Fruit fly (Drosophila melanogaster): ENCODE measurements around the gene Prp3.

The Prp3 gene

dm6 chr3L:19902560-19903399 lies 7.3 kb upstream of the Prp3 start (continued):
- peak; percentile 89 for TF ChIP-seq CG9139 (GFP tag; optimal IDR thresholded peaks at IDR 0.05)
- peak; percentile 99 for TF ChIP-seq cyc (GFP tag; optimal IDR thresholded peaks at IDR 0.05)
- peak; percentile 95 for TF ChIP-seq spab (GFP tag; optimal IDR thresholded peaks at IDR 0.05)
- TF ChIP-seq Sox102F (GFP tag; optimal IDR thresholded peaks at IDR 0.05): peak; percentile 99
- TF ChIP-seq Lpt (GFP tag; optimal IDR thresholded peaks at IDR 0.05): peak; percentile 96
- peak; percentile 100 for TF ChIP-seq svp (GFP tag)
- TF ChIP-seq CG34406 (GFP tag; optimal IDR thresholded peaks at IDR 0.05): peak; percentile 98
- TF ChIP-seq CG11762 (GFP tag; optimal IDR thresholded peaks at IDR 0.05; ENCODE audit: insufficient read depth): peak; percentile 91
- TF ChIP-seq CG11902 (GFP tag; optimal IDR thresholded peaks at IDR 0.05): peak; percentile 95
- peak; percentile 98 for TF ChIP-seq Smox (GFP tag; optimal IDR thresholded peaks at IDR 0.05)
- peak; percentile 100 for TF ChIP-seq Eip78C (GFP tag)
- peak; percentile 98 for TF ChIP-seq Sox15 (GFP tag; optimal IDR thresholded peaks at IDR 0.05)
- peak; percentile 98 for TF ChIP-seq CG1621 (tag; optimal IDR thresholded peaks at IDR 0.05)
- peak; percentile 99 for TF ChIP-seq Hr39 (GFP tag; optimal IDR thresholded peaks at IDR 0.05)
- peak; percentile 98 for TF ChIP-seq net (GFP tag; optimal IDR thresholded peaks at IDR 0.05)
- peak; percentile 96 for TF ChIP-seq CG7368 (GFP tag; optimal IDR thresholded peaks at IDR 0.05)
- TF ChIP-seq Met (GFP tag; optimal IDR thresholded peaks at IDR 0.05): peak; percentile 99
- TF ChIP-seq esn (GFP tag; optimal IDR thresholded peaks at IDR 0.05): peak; percentile 99
- peak; percentile 98 for TF ChIP-seq Ets96B (tag; optimal IDR thresholded peaks at IDR 0.05)
- TF ChIP-seq CG31627 (GFP tag; optimal IDR thresholded peaks at IDR 0.05): peak; percentile 99
- TF ChIP-seq CG4318 (GFP tag; optimal IDR thresholded peaks at IDR 0.05): peak; percentile 94
- peak; percentile 96 for TF ChIP-seq CG16779 (tag; optimal IDR thresholded peaks at IDR 0.05)
- TF ChIP-seq CG32006 (GFP tag; optimal IDR thresholded peaks at IDR 0.05): peak; percentile 98

dm6 chr3L:19903400-19903846 lies 6.7 kb upstream of the Prp3 start:
- TF ChIP-seq vri (GFP tag; optimal IDR thresholded peaks at IDR 0.05) (peak; percentile 47), achi (GFP tag; optimal IDR thresholded peaks at IDR 0.05) (no peak)

dm6 chr3L:19904411-19905135 lies 5.5 kb upstream of the Prp3 start:
- TF ChIP-seq dsx (GFP tag; optimal IDR thresholded peaks at IDR 0.05; ENCODE audit: poor library complexity, severe bottlenecking) (peak; percentile 2), Sox14 (GFP tag; optimal IDR thresholded peaks at IDR 0.05) (no peak), ss (GFP tag; optimal IDR thresholded peaks at IDR 0.05) (peak; percentile 19 to 29), CG8119 (GFP tag; IDR thresholded peaks at IDR 0.05) (peak; percentile 45; the same call in 1 of the 3 replicates), fkh (GFP tag; optimal IDR thresholded peaks at IDR 0.05) (peak; percentile 20), CG16779 (tag; optimal IDR thresholded peaks at IDR 0.05) (peak; percentile 1), dac (GFP tag; optimal IDR thresholded peaks at IDR 0.05) (no peak), Eip78C (GFP tag) (peak; percentile 14)

- TF ChIP-seq CG11902 (GFP tag; optimal IDR thresholded peaks at IDR 0.05) (no peak), vri (GFP tag; optimal IDR thresholded peaks at IDR 0.05) (no peak), CG6808 (GFP tag; optimal IDR thresholded peaks at IDR 0.05) (no peak), fd85E (GFP tag; optimal IDR thresholded peaks at IDR 0.05) (no peak), acj6 (GFP tag; optimal IDR thresholded peaks at IDR 0.05) (peak; percentile 57), CG8319 (GFP tag; optimal IDR thresholded peaks at IDR 0.05) (no peak), Ets21C (GFP tag; optimal IDR thresholded peaks at IDR 0.05) (no peak), CG11762 (GFP tag; optimal IDR thresholded peaks at IDR 0.05; ENCODE audit: insufficient read depth) (no peak), Sox14 (GFP tag; optimal IDR thresholded peaks at IDR 0.05) (peak; percentile 53), CG3032 (tag; optimal IDR thresholded peaks at IDR 0.05) (no peak), Lpt (GFP tag; optimal IDR thresholded peaks at IDR 0.05) (peak; percentile 39), CG10669 (GFP tag; optimal IDR thresholded peaks at IDR 0.05) (peak; percentile 23), OdsH (GFP tag; optimal IDR thresholded peaks at IDR 0.05) (peak; percentile 66), Met (GFP tag; optimal IDR thresholded peaks at IDR 0.05) (peak; percentile 59), CG8119 (GFP tag; IDR thresholded peaks at IDR 0.05) (peak; percentile 62), Eip78C (GFP tag) (peak; percentile 86), Eip93F (GFP tag; optimal IDR thresholded peaks at IDR 0.05) (no peak), CG32006 (GFP tag; optimal IDR thresholded peaks at IDR 0.05) (peak; percentile 65), lz (GFP tag; optimal IDR thresholded peaks at IDR 0.05) (peak; percentile 41), dac (GFP tag; optimal IDR thresholded peaks at IDR 0.05) (no peak), fd59A (GFP tag; optimal IDR thresholded peaks at IDR 0.05) (no peak), net (GFP tag; optimal IDR thresholded peaks at IDR 0.05) (peak; percentile 68), Hr39 (GFP tag; optimal IDR thresholded peaks at IDR 0.05) (peak; percentile 38)
Measured at dm6 chr3L:19905427-19905826, 4.7 kb upstream of the Prp3 start.
